Fruit fly (Drosophila melanogaster) whole organism, embryonic: ENCODE results near the gene CG32625.

Experiments
- ATbp ChIP-seq: fragments of 200-800 bp; sonication (Bioruptor generic); optimal IDR thresholded peaks from 2 replicates; lab custom pipeline; 2017; ENCODE audit warnings: missing biosample characterization, mild to moderate bottlenecking, missing genetic modification characterization, missing genetic modification reagents
- CG11696 ChIP-seq: fragments of 200-800 bp; sonication (Bioruptor generic); IDR thresholded peaks from 2 replicates; pipeline ENCODE4 v1.3.6; 2022; ENCODE audit warnings: missing biosample characterization, missing genetic modification characterization
- CG13287 ChIP-seq: fragments of 200-800 bp; sonication (Bioruptor generic); IDR thresholded peaks from 2 replicates; pipeline ENCODE4 v1.3.6; 2022; ENCODE audit warnings: missing biosample characterization, missing genetic modification characterization; ENCODE audit not compliant: partially characterized antibody
- CG14860 ChIP-seq: fragments of 200-800 bp; sonication (Bioruptor generic); IDR thresholded peaks from 3 replicates; pipeline ENCODE4 v1.3.6; 2022; ENCODE audit warnings: missing biosample characterization, missing genetic modification characterization; ENCODE audit not compliant: partially characterized antibody
- CG15011 ChIP-seq: fragments of 200-800 bp; sonication (Bioruptor generic); optimal IDR thresholded peaks from 3 replicates; lab custom pipeline; 2018; ENCODE audit warnings: missing biosample characterization, mild to moderate bottlenecking, missing genetic modification characterization
- CG1647 ChIP-seq: fragments of 200-800 bp; sonication (Bioruptor generic); optimal IDR thresholded peaks from 3 replicates; lab custom pipeline; 2016; ENCODE audit warnings: missing biosample characterization, missing genetic modification characterization
- CG18619 ChIP-seq: fragments of 200-800 bp; sonication (Bioruptor generic); optimal IDR thresholded peaks from 3 replicates; lab custom pipeline; 2017; ENCODE audit warnings: missing biosample characterization, mild to moderate bottlenecking, missing genetic modification characterization
- CG30020 ChIP-seq: fragments of 200-800 bp; optimal IDR thresholded peaks from 2 replicates; lab custom pipeline; 2019; ENCODE audit warnings: missing biosample characterization, mild to moderate bottlenecking, missing genetic modification characterization, moderate library complexity
- CG30431 ChIP-seq: fragments of 200-800 bp; sonication (Bioruptor generic); optimal IDR thresholded peaks from 2 replicates; lab custom pipeline; 2017; ENCODE audit warnings: missing biosample characterization, missing genetic modification characterization
- CG31441 ChIP-seq: fragments of 200-800 bp; sonication (Bioruptor generic); IDR thresholded peaks from 2 replicates; pipeline ENCODE4 v1.3.6; 2022; ENCODE audit warnings: missing biosample characterization, missing genetic modification characterization
- CG3407 ChIP-seq: fragments of 200-800 bp; sonication (Bioruptor generic); optimal IDR thresholded peaks from 2 replicates; lab custom pipeline; 2018; ENCODE audit warnings: missing biosample characterization, mild to moderate bottlenecking, missing genetic modification characterization
- CG34376 ChIP-seq: fragments of 200-800 bp; sonication (Bioruptor generic); optimal IDR thresholded peaks from 2 replicates; lab custom pipeline; 2018; ENCODE audit warnings: missing biosample characterization, mild to moderate bottlenecking, missing genetic modification characterization
- CG3726 ChIP-seq: fragments of 200-800 bp; sonication (Bioruptor generic); IDR thresholded peaks from 3 replicates; pipeline ENCODE4, ENCODE4 v1.3.6; 2022; ENCODE audit warnings: missing biosample characterization, missing genetic modification characterization
- CG5180 ChIP-seq: fragments of 200-800 bp; sonication (Bioruptor generic); optimal IDR thresholded peaks from 3 replicates; lab custom pipeline; 2017; ENCODE audit warnings: missing biosample characterization, missing genetic modification characterization, mild to moderate bottlenecking, moderate library complexity, missing genetic modification reagents
- CoRest ChIP-seq: fragments of 200-800 bp; sonication (Bioruptor generic); optimal IDR thresholded peaks from 3 replicates; lab custom pipeline; 2018; ENCODE audit warnings: missing biosample characterization, mild to moderate bottlenecking, missing genetic modification characterization, moderate library complexity
- Dll ChIP-seq: fragments of 200-800 bp; sonication (Bioruptor generic); IDR thresholded peaks from 4 replicates; pipeline ENCODE4 v1.3.6; 2022; ENCODE audit warnings: missing biosample characterization, missing genetic modification characterization; ENCODE audit not compliant: partially characterized antibody
- Elba2 ChIP-seq: fragments of 200-800 bp; sonication (Bioruptor generic); optimal IDR thresholded peaks from 3 replicates; lab custom pipeline; 2016; ENCODE audit warnings: missing biosample characterization, missing genetic modification characterization
- H15 ChIP-seq: fragments of 200-800 bp; sonication (Bioruptor generic); IDR thresholded peaks from 3 replicates; pipeline ENCODE4 v1.3.6; 2022; ENCODE audit warnings: missing biosample characterization, missing genetic modification characterization
- H2.0 ChIP-seq: fragments of 200-800 bp; sonication (Bioruptor generic); IDR thresholded peaks from 2 replicates; pipeline ENCODE4 v1.3.6; 2022; ENCODE audit warnings: missing biosample characterization, missing genetic modification characterization
- Lpt ChIP-seq: fragments of >200 bp; optimal IDR thresholded peaks from 2 replicates; lab custom pipeline; 2018; ENCODE audit warnings: missing biosample characterization, missing genetic modification characterization
- NC2β ChIP-seq: fragments of 200-800 bp; sonication (Bioruptor generic); optimal IDR thresholded peaks from 2 replicates; lab custom pipeline; 2016; ENCODE audit warnings: missing biosample characterization, missing genetic modification characterization
- Taf1 ChIP-seq: fragments of 200-800 bp; sonication (Bioruptor generic); IDR thresholded peaks from 2 replicates; pipeline ENCODE4 v1.3.6; 2022; ENCODE audit warnings: missing biosample characterization, missing genetic modification characterization
- Vsx1 ChIP-seq: fragments of 200-800 bp; sonication (Bioruptor generic); optimal IDR thresholded peaks from 2 replicates; lab custom pipeline; 2017; ENCODE audit warnings: missing biosample characterization, mild to moderate bottlenecking, missing genetic modification characterization, missing genetic modification reagents
- ab ChIP-seq: fragments of 200-800 bp; sonication (Bioruptor generic); optimal IDR thresholded peaks from 2 replicates; lab custom pipeline; 2016; ENCODE audit warnings: missing biosample characterization, missing genetic modification characterization
- ac ChIP-seq: fragments of 200-800 bp; sonication (Bioruptor generic); optimal IDR thresholded peaks from 3 replicates; lab custom pipeline; 2017; ENCODE audit warnings: missing biosample characterization, mild to moderate bottlenecking, missing genetic modification characterization
- ap ChIP-seq: fragments of 200-800 bp; sonication (Bioruptor generic); IDR thresholded peaks from 2 replicates; pipeline ENCODE4 v1.3.6; 2022; ENCODE audit warnings: missing biosample characterization, missing genetic modification characterization
- cas ChIP-seq: fragments of 200-800 bp; sonication (Bioruptor generic); IDR thresholded peaks from 2 replicates; pipeline ENCODE4 v1.3.6; 2022; ENCODE audit warnings: missing biosample characterization, missing genetic modification characterization
- chn ChIP-seq: fragments of 200-800 bp; sonication (Bioruptor generic); optimal IDR thresholded peaks from 2 replicates; lab custom pipeline; 2016; ENCODE audit warnings: missing biosample characterization, missing genetic modification characterization
- dm ChIP-seq: fragments of 200-800 bp; sonication (Bioruptor generic); optimal IDR thresholded peaks from 3 replicates; lab custom pipeline; 2016; ENCODE audit warnings: missing biosample characterization, missing genetic modification characterization
- dmrt99B ChIP-seq: fragments of 200-800 bp; sonication (Bioruptor generic); optimal IDR thresholded peaks from 2 replicates; lab custom pipeline; 2018; ENCODE audit warnings: missing biosample characterization, mild to moderate bottlenecking, missing genetic modification characterization, moderate library complexity
- esg ChIP-seq: fragments of 200-800 bp; sonication (Bioruptor generic); conservative IDR thresholded peaks from 2 replicates; pipeline ENCODE4 v1.3.6; 2022; ENCODE audit warnings: missing biosample characterization, missing genetic modification characterization
- fd64A ChIP-seq: fragments of 200-800 bp; sonication (Bioruptor generic); optimal IDR thresholded peaks from 3 replicates; lab custom pipeline; 2018; ENCODE audit warnings: missing biosample characterization, mild to moderate bottlenecking, missing genetic modification characterization
- gce ChIP-seq: fragments of 200-800 bp; sonication (Bioruptor generic); IDR thresholded peaks from 3 replicates; pipeline ENCODE4 v1.3.6; 2022; ENCODE audit warnings: missing biosample characterization, missing genetic modification characterization
- grau ChIP-seq: fragments of 200-800 bp; optimal IDR thresholded peaks from 3 replicates; lab custom pipeline; 2019; ENCODE audit warnings: missing biosample characterization, mild to moderate bottlenecking, missing genetic modification characterization, moderate library complexity
- kah ChIP-seq: fragments of 200-800 bp; sonication (Bioruptor generic); optimal IDR thresholded peaks from 2 replicates; lab custom pipeline; 2018; ENCODE audit warnings: missing biosample characterization, mild to moderate bottlenecking, missing genetic modification characterization
- knrl ChIP-seq: fragments of 200-800 bp; sonication (Bioruptor generic); IDR thresholded peaks from 3 replicates; pipeline ENCODE4 v1.3.6; 2022; ENCODE audit warnings: missing biosample characterization, missing genetic modification characterization; ENCODE audit not compliant: partially characterized antibody
- lbe ChIP-seq: fragments of 200-800 bp; sonication (Bioruptor generic); optimal IDR thresholded peaks from 2 replicates; lab custom pipeline; 2016; ENCODE audit warnings: missing biosample characterization, mild to moderate bottlenecking, missing genetic modification characterization
- mld ChIP-seq: fragments of 200-800 bp; sonication (Bioruptor generic); IDR thresholded peaks from 3 replicates; pipeline ENCODE4 v1.3.6; 2022; ENCODE audit warnings: missing biosample characterization, missing genetic modification characterization; ENCODE audit not compliant: partially characterized antibody
- nau ChIP-seq: fragments of 200-800 bp; sonication (Bioruptor generic); optimal IDR thresholded peaks from 3 replicates; lab custom pipeline; 2017; ENCODE audit warnings: missing biosample characterization, mild to moderate bottlenecking, missing genetic modification characterization, missing genetic modification reagents
- odd ChIP-seq: fragments of 200-800 bp; sonication (Bioruptor generic); optimal IDR thresholded peaks from 2 replicates; lab custom pipeline; 2017; ENCODE audit warnings: missing biosample characterization, mild to moderate bottlenecking, missing genetic modification characterization
- pan ChIP-seq, 4 experiments: fragments of >200 bp in 3 of 4; fragments of 200-800 bp in 1 of 4; sonication (Bioruptor generic) in 1 of 4; optimal IDR thresholded peaks in 3 of 4; IDR thresholded peaks in 1 of 4; 2 replicates each; pipeline versions ENCODE4 v1.3.6 to Lab custom; 2017 to 2022; ENCODE audit warnings: missing biosample characterization in 2 of 4, missing genetic modification characterization in 2 of 4, mixed read lengths in 1 of 4
- pfk ChIP-seq: fragments of 200-800 bp; sonication (Bioruptor generic); optimal IDR thresholded peaks from 2 replicates; lab custom pipeline; 2018; ENCODE audit warnings: missing biosample characterization, mild to moderate bottlenecking, missing genetic modification characterization, moderate library complexity
- pum ChIP-seq: fragments of 200-800 bp; sonication (Bioruptor generic); optimal IDR thresholded peaks from 2 replicates; lab custom pipeline; 2016; ENCODE audit warnings: missing biosample characterization, missing genetic modification characterization
- ro ChIP-seq: fragments of 200-800 bp; sonication (Bioruptor generic); IDR thresholded peaks from 2 replicates; pipeline ENCODE4 v1.3.6; 2022; ENCODE audit warnings: missing biosample characterization, missing genetic modification characterization
- sd ChIP-seq: fragments of 200-800 bp; sonication (Bioruptor generic); optimal IDR thresholded peaks from 3 replicates; lab custom pipeline; 2018; ENCODE audit warnings: missing biosample characterization, mild to moderate bottlenecking, missing genetic modification characterization, moderate library complexity
- sqz ChIP-seq: fragments of 200-800 bp; sonication (Bioruptor generic); optimal IDR thresholded peaks from 3 replicates; lab custom pipeline; 2018; ENCODE audit warnings: missing biosample characterization, mild to moderate bottlenecking, missing genetic modification characterization
- ssp ChIP-seq: fragments of 200-800 bp; sonication (Bioruptor generic); IDR thresholded peaks from 2 replicates; pipeline ENCODE4 v1.3.6; 2022; ENCODE audit warnings: missing biosample characterization, missing genetic modification characterization
- toy ChIP-seq: fragments of 200-800 bp; sonication (Bioruptor generic); IDR thresholded peaks from 2 replicates; pipeline ENCODE4 v1.3.6; 2022; ENCODE audit warnings: missing biosample characterization, missing genetic modification characterization
- trem ChIP-seq: fragments of 200-800 bp; optimal IDR thresholded peaks from 3 replicates; lab custom pipeline; 2019; ENCODE audit warnings: missing biosample characterization, mild to moderate bottlenecking, missing genetic modification characterization, moderate library complexity

CG32625 gene

dm6 chrX:13762372-13762883, 5.8 kb upstream of the CG32625 start, which contains the start of gene rdgB (continued):
- no peak for TF ChIP-seq ac (GFP tag; lab: Kevin White, UChicago)
- peak; percentile 73 for TF ChIP-seq sqz (GFP tag; lab: Kevin White, UChicago)
- TF ChIP-seq H2.0 (GFP tag; lab: Robert Waterston, UW): peak; percentile 34; the same call in 1 of the 2 replicates
- TF ChIP-seq CG13287 (GFP tag; lab: Robert Waterston, UW): peak; percentile 27; the same call in 1 of the 2 replicates
- no peak for TF ChIP-seq ro (GFP tag; lab: Robert Waterston, UW)
- no peak for TF ChIP-seq Lpt (GFP tag; lab: Kevin White, UChicago)
- TF ChIP-seq CG3726: no peak
- TF ChIP-seq CG18619 (GFP tag; lab: Kevin White, UChicago): peak; percentile 83
- TF ChIP-seq dm (GFP tag; lab: Kevin White, UChicago): no peak
- peak; percentile 36 for TF ChIP-seq CG30020 (tag; lab: Kevin White, UChicago)
- TF ChIP-seq CG14860 (GFP tag; lab: Robert Waterston, UW): no peak
- peak; percentile 36 for TF ChIP-seq trem (tag; lab: Kevin White, UChicago)
- peak; percentile 85 for TF ChIP-seq ATbp (GFP tag; lab: Kevin White, UChicago)
- no peak for TF ChIP-seq mld (GFP tag; lab: Robert Waterston, UW)
- peak; percentile 39; the same call in 1 of the 2 replicates for TF ChIP-seq Taf1 (GFP tag; lab: Robert Waterston, UW)
- TF ChIP-seq cas (GFP tag; lab: Robert Waterston, UW): no peak
- no peak for TF ChIP-seq fd64A (GFP tag; lab: Kevin White, UChicago)
- TF ChIP-seq H15: 0 out of 3 replicates have a peak, but pooled peaks have one; percentile 40
- peak; percentile 52 for TF ChIP-seq pum (GFP tag; lab: Kevin White, UChicago)
- 0 out of 2 replicates have a peak, but pooled peaks have one; percentile 9 for TF ChIP-seq CG11696 (GFP tag; lab: Robert Waterston, UW)
- peak; percentile 91 for TF ChIP-seq dmrt99B
- peak; percentile 72 for TF ChIP-seq odd (GFP tag; lab: Kevin White, UChicago)
- TF ChIP-seq pan (optimal IDR thresholded peaks at IDR 0.05; lab: Kevin White, UChicago): no peak
- TF ChIP-seq pan (GFP tag; optimal IDR thresholded peaks at IDR 0.05 in 1 of 2, IDR thresholded peaks at IDR 0.05 in 1 of 2): peak in 1 of 2 experiments; percentile 66
- peak; percentile 70 for TF ChIP-seq CG34376 (GFP tag; lab: Kevin White, UChicago)
- peak; percentile 60 for TF ChIP-seq lbe (GFP tag; lab: Kevin White, UChicago)
- peak; percentile 68 for TF ChIP-seq ssp (GFP tag; lab: Robert Waterston, UW)
- no peak for TF ChIP-seq Elba2 (GFP tag; lab: Kevin White, UChicago)
- no peak for TF ChIP-seq gce (GFP tag; lab: Robert Waterston, UW)
- peak; percentile 82 for TF ChIP-seq CG31441 (GFP tag; lab: Robert Waterston, UW)
- peak; percentile 33 for TF ChIP-seq chn (GFP tag; lab: Kevin White, UChicago)
- peak; percentile 6 for TF ChIP-seq kah
- TF ChIP-seq CG30431 (GFP tag; lab: Kevin White, UChicago): peak; percentile 58
- TF ChIP-seq nau: peak; percentile 70
- TF ChIP-seq CG5180 (GFP tag; lab: Kevin White, UChicago): peak; percentile 92
- TF ChIP-seq knrl (GFP tag; lab: Robert Waterston, UW): no peak; the same call in 2 of the 3 replicates
- TF ChIP-seq toy (GFP tag; lab: Robert Waterston, UW): 0 out of 2 replicates have a peak, but pooled peaks have one; percentile 33
- TF ChIP-seq CoRest (tag; lab: Kevin White, UChicago): peak; percentile 91
- TF ChIP-seq pfk: peak; percentile 77
- peak; percentile 40 for TF ChIP-seq Vsx1 (GFP tag; lab: Kevin White, UChicago)
- TF ChIP-seq NC2β (GFP tag; lab: Kevin White, UChicago): no peak
- TF ChIP-seq ap (GFP tag; lab: Robert Waterston, UW): 0 out of 2 replicates have a peak, but pooled peaks have one; percentile 14
- 0 out of 2 replicates have a peak, but pooled peaks have one; percentile 44 for TF ChIP-seq esg (GFP tag; lab: Robert Waterston, UW)
- TF ChIP-seq grau (tag; lab: Kevin White, UChicago): peak; percentile 86
- peak; percentile 7 for TF ChIP-seq ab (GFP tag; lab: Kevin White, UChicago)
- no peak for TF ChIP-seq sd (tag; lab: Kevin White, UChicago)
- peak; percentile 77 for TF ChIP-seq CG3407 (GFP tag; lab: Kevin White, UChicago)
- TF ChIP-seq CG15011: peak; percentile 78
- no peak for TF ChIP-seq CG1647 (GFP tag; lab: Kevin White, UChicago)
- TF ChIP-seq Dll (GFP tag; lab: Robert Waterston, UW): no peak
